Worm (Caenorhabditis elegans) whole organism, L3 larva: ENCODE data around the gene F43D2.3.

Source experiments
- ZK546.5 ChIP-seq: sonication (generic microtip); optimal IDR thresholded peaks from 2 replicates; lab custom pipeline; 2017; ENCODE audit warnings: missing biosample characterization, missing genetic modification characterization
- ama-1 ChIP-seq: fragments of 150-350 bp; optimal IDR thresholded peaks from 2 replicates; lab custom pipeline; 2018
- ceh-28 ChIP-seq: fragments of 150-350 bp; optimal IDR thresholded peaks from 2 replicates; lab custom pipeline; 2014; ENCODE audit warnings: missing biosample characterization, missing genetic modification reagents, missing genetic modification characterization
- ceh-82 ChIP-seq: fragments of 150-350 bp; optimal IDR thresholded peaks from 2 replicates; lab custom pipeline; 2014; ENCODE audit warnings: missing biosample characterization, missing genetic modification characterization
- ceh-9 ChIP-seq: sonication (generic microtip); optimal IDR thresholded peaks from 2 replicates; lab custom pipeline; 2018; ENCODE audit warnings: missing biosample characterization, missing genetic modification characterization
- egl-27 ChIP-seq: sonication (generic microtip); optimal IDR thresholded peaks from 4 replicates; lab custom pipeline; 2017; ENCODE audit warnings: missing biosample characterization, missing genetic modification reagents, missing genetic modification characterization
- egl-5 ChIP-seq: fragments of 150-350 bp; optimal IDR thresholded peaks from 2 replicates; lab custom pipeline; 2017; ENCODE audit warnings: missing biosample characterization, missing genetic modification reagents, missing genetic modification characterization, inconsistent platforms
- elt-2 ChIP-seq: sonication (generic microtip); optimal IDR thresholded peaks from 2 replicates; lab custom pipeline; 2016; ENCODE audit warnings: missing genetic modification reagents, mild to moderate bottlenecking, missing genetic modification characterization, missing compliant biosample characterization
- elt-3 ChIP-seq, 3 experiments: fragments of 150-350 bp in 1 of 3; sonication (generic microtip) in 2 of 3; optimal IDR thresholded peaks; 2 replicates in 2 of 3; 4 replicates in 1 of 3; lab custom pipeline; 2014 to 2017; ENCODE audit warnings: missing biosample characterization in 3 of 3, missing genetic modification characterization in 3 of 3
- fkh-10 ChIP-seq: sonication (generic microtip); optimal IDR thresholded peaks from 2 replicates; lab custom pipeline; 2017; ENCODE audit warnings: missing biosample characterization, missing genetic modification reagents, missing genetic modification characterization
- fkh-2 ChIP-seq: fragments of 150-350 bp; optimal IDR thresholded peaks from 2 replicates; lab custom pipeline; 2014; ENCODE audit warnings: missing biosample characterization, missing genetic modification reagents, missing genetic modification characterization
- fos-1 ChIP-seq: fragments of 150-350 bp; optimal IDR thresholded peaks from 2 replicates; lab custom pipeline; 2014; ENCODE audit warnings: missing biosample characterization, missing genetic modification characterization
- hmg-11 ChIP-seq: sonication (generic microtip); optimal IDR thresholded peaks from 2 replicates; lab custom pipeline; 2016; ENCODE audit warnings: missing genetic modification characterization, missing compliant biosample characterization
- jun-1 ChIP-seq: fragments of 150-350 bp; optimal IDR thresholded peaks from 2 replicates; lab custom pipeline; 2014; ENCODE audit warnings: missing biosample characterization, missing genetic modification reagents, missing genetic modification characterization
- lin-15B ChIP-seq: fragments of 150-350 bp; optimal IDR thresholded peaks from 2 replicates; lab custom pipeline; 2014; ENCODE audit warnings: missing biosample characterization, missing genetic modification characterization
- lin-39 ChIP-seq: fragments of 150-350 bp; optimal IDR thresholded peaks from 2 replicates; lab custom pipeline; 2018; ENCODE audit warnings: missing biosample characterization, missing genetic modification reagents, missing genetic modification characterization
- lsy-12 ChIP-seq: sonication (generic microtip); optimal IDR thresholded peaks from 2 replicates; lab custom pipeline; 2016; ENCODE audit warnings: mild to moderate bottlenecking, missing genetic modification characterization, missing compliant biosample characterization
- mdl-1 ChIP-seq: fragments of 150-350 bp; optimal IDR thresholded peaks from 2 replicates; lab custom pipeline; 2014; ENCODE audit warnings: missing biosample characterization, missing genetic modification characterization
- mml-1 ChIP-seq: fragments of 150-350 bp; sonication (generic microtip); optimal IDR thresholded peaks from 3 replicates; lab custom pipeline; 2014; ENCODE audit warnings: missing biosample characterization, missing genetic modification characterization
- nfya-1 ChIP-seq: sonication (generic microtip); optimal IDR thresholded peaks from 2 replicates; lab custom pipeline; 2017; ENCODE audit warnings: missing genetic modification characterization, mild to moderate bottlenecking, missing compliant biosample characterization, antibody characterized with exemption, moderate library complexity; ENCODE audit not compliant: insufficient read depth
- nhr-11 ChIP-seq: fragments of 150-350 bp; optimal IDR thresholded peaks from 2 replicates; lab custom pipeline; 2014; ENCODE audit warnings: missing biosample characterization, missing genetic modification characterization
- nhr-12 ChIP-seq: fragments of 150-350 bp; optimal IDR thresholded peaks from 2 replicates; lab custom pipeline; 2014; ENCODE audit warnings: missing biosample characterization, missing genetic modification characterization
- nhr-23 ChIP-seq: fragments of 150-350 bp; optimal IDR thresholded peaks from 2 replicates; lab custom pipeline; 2014; ENCODE audit warnings: missing biosample characterization, missing genetic modification reagents, missing genetic modification characterization
- nhr-237 ChIP-seq: fragments of 150-350 bp; optimal IDR thresholded peaks from 2 replicates; lab custom pipeline; 2014; ENCODE audit warnings: missing biosample characterization, missing genetic modification characterization
- nhr-25 ChIP-seq: sonication (generic microtip); optimal IDR thresholded peaks from 2 replicates; lab custom pipeline; 2017; ENCODE audit warnings: missing biosample characterization, missing genetic modification characterization
- nhr-28 ChIP-seq: fragments of 150-350 bp; optimal IDR thresholded peaks from 2 replicates; lab custom pipeline; 2014; ENCODE audit warnings: missing biosample characterization, missing genetic modification characterization
- nhr-43 ChIP-seq: sonication (generic microtip); optimal IDR thresholded peaks from 2 replicates; lab custom pipeline; 2016; ENCODE audit warnings: mild to moderate bottlenecking, missing genetic modification characterization, missing compliant biosample characterization; ENCODE audit not compliant: poor library complexity, severe bottlenecking
- nhr-67 ChIP-seq: fragments of 150-350 bp; optimal IDR thresholded peaks from 2 replicates; lab custom pipeline; 2014; ENCODE audit warnings: missing biosample characterization, missing genetic modification characterization
- nhr-77 ChIP-seq: fragments of 150-350 bp; optimal IDR thresholded peaks from 2 replicates; lab custom pipeline; 2014; ENCODE audit warnings: missing biosample characterization, missing genetic modification characterization
- pqm-1 ChIP-seq: fragments of 150-350 bp; optimal IDR thresholded peaks from 2 replicates; lab custom pipeline; 2017; ENCODE audit warnings: missing biosample characterization, missing genetic modification characterization, inconsistent platforms
- skn-1 ChIP-seq: fragments of 150-350 bp; optimal IDR thresholded peaks from 2 replicates; lab custom pipeline; 2014; ENCODE audit warnings: missing biosample characterization, missing genetic modification characterization
- snpc-4 ChIP-seq: fragments of 150-350 bp; optimal IDR thresholded peaks from 2 replicates; lab custom pipeline; 2014; ENCODE audit warnings: missing biosample characterization, missing genetic modification characterization
- tbx-2 ChIP-seq: sonication (generic microtip); optimal IDR thresholded peaks from 2 replicates; lab custom pipeline; 2016; ENCODE audit warnings: mild to moderate bottlenecking, missing genetic modification characterization, missing compliant biosample characterization
- unc-39 ChIP-seq: sonication (generic microtip); optimal IDR thresholded peaks from 4 replicates; lab custom pipeline; 2017; ENCODE audit warnings: missing biosample characterization, missing genetic modification characterization
- zag-1 ChIP-seq: fragments of 150-350 bp; optimal IDR thresholded peaks from 2 replicates; lab custom pipeline; 2014; ENCODE audit warnings: missing biosample characterization, missing genetic modification characterization

The F43D2.3 gene

ce11 chrV:14631588-14631987 lies at the start of gene F43D2.3:
TSS of gene F43D2.3 (plus strand) at chrV:14631888.
- TF ChIP-seq fos-1 (tag; lab: Kevin White, UChicago) = no peak
- TF ChIP-seq mml-1 = no peak
- TF ChIP-seq zag-1 = no peak
- no peak for TF ChIP-seq egl-27 (tag; lab: Kevin White, UChicago)
- TF ChIP-seq nhr-67 (tag; lab: Kevin White, UChicago) = no peak
- no peak for TF ChIP-seq mdl-1 (tag; lab: Kevin White, UChicago)
- TF ChIP-seq ama-1 = no peak
- TF ChIP-seq nhr-12 (tag; lab: Kevin White, UChicago) = no peak
- no peak for TF ChIP-seq nhr-237 (tag; lab: Kevin White, UChicago)
- no peak for TF ChIP-seq lsy-12 (tag; lab: Kevin White, UChicago)
- TF ChIP-seq, all 47 proteins: peak for 0

DNA sequence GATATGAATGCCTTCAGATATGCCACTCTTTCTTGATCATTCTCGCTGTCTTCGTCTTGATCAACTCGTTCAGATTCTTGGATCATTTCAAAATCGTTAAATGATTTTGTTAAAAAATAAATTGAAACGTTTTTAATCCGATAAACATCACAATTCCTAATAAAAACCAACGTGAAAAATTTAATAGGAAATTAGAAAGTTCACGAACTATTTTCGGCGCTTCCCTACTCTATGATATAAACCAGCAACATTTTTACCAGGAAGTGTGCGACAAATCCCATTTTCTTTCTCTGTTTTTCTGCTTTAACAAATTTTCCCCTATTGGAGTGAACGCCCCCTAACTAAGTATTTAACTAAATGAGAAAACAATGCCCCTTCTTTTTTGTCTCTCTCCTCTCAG lies 46.3 kb upstream of the F43D2.3 start, which contains the start of gene Y40H4A.2:
Gene Y40H4A.2 (minus strand): TSS at position 101 of the 400 bp plus-strand sequence.
- TF ChIP-seq mml-1 (no peak), fkh-10 (GFP tag; lab: Kevin White, UChicago) (no peak), nfya-1 (no peak), ZK546.5 (no peak), nhr-28 (tag; lab: Kevin White, UChicago) (no peak), unc-39 (tag; lab: Kevin White, UChicago) (no peak), ama-1 (no peak), nhr-11 (tag; lab: Kevin White, UChicago) (no peak), pqm-1 (tag; lab: Kevin White, UChicago) (no peak), nhr-43 (tag; lab: Kevin White, UChicago) (no peak), lin-15B (no peak), nhr-23 (tag; lab: Kevin White, UChicago) (no peak), tbx-2 (tag; lab: Kevin White, UChicago) (no peak), mdl-1 (tag; lab: Kevin White, UChicago) (no peak), elt-3 (tag; optimal IDR thresholded peaks at IDR 0.05; lab: Kevin White, UChicago) (no peak), jun-1 (tag; lab: Kevin White, UChicago) (no peak)

DNA sequence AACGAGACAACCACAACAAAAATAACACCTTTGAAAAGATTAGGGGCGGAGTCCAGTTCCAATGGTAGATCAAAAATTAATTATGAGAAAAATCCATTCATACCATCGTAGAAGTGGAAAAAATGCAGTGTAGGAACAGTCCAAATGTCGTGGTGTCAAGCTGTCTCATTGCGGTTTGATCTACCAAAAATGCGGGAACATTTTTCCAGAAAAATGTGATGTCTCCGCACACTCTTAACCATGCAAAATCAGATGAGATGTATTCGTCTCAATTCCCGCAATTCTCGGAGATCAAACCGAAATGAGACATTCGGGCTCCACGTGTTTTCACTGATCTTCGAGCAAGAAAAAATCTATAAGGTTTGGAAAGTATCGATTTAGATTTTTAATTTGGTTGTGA lies 37.6 kb upstream of the F43D2.3 start:
- TF ChIP-seq nhr-23 (tag; lab: Kevin White, UChicago) (no peak), elt-2 (tag; lab: Kevin White, UChicago) (no peak), nhr-77 (tag; lab: Kevin White, UChicago) (no peak), ceh-82 (tag; lab: Kevin White, UChicago) (no peak), fkh-2 (tag; lab: Kevin White, UChicago) (no peak)

- TF ChIP-seq elt-2 (tag; lab: Kevin White, UChicago) (peak; percentile 3), lin-15B (no peak)
These were observed 36.7 kb upstream of the F43D2.3 start for ce11 chrV:14594943-14595342.

DNA sequence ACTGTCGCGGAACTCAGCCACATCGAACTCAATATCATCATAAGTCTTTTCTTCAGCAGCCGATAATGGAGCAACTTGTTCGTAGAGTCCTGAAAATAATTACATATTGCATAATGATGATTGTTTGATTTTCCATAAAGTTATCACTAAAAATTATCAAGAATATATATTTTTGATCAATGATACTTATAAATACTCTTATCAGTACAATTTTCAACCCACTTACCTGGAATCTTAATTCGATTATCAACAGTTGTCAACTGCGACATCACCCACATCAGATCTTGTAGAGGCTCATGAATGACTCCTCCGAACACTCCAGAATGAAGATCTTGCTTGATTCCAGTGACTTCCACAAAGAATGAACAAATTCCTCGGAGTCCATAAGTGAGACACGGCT lies 35.7 kb upstream of the F43D2.3 start:
- TF ChIP-seq elt-2 (tag; lab: Kevin White, UChicago) (peak; percentile 72), fos-1 (tag; lab: Kevin White, UChicago) (no peak)
- TF ChIP-seq, all 47 proteins: peak for 1

- peak; percentile 24 for TF ChIP-seq pqm-1 (tag; lab: Kevin White, UChicago)
- peak; percentile 68 for TF ChIP-seq elt-2 (tag; lab: Kevin White, UChicago)
- TF ChIP-seq nhr-67 (tag; lab: Kevin White, UChicago) = no peak
These were observed 34.5 kb upstream of the F43D2.3 start, which contains the start of gene pes-9 for ce11 chrV:14597005-14597680. TSS of gene pes-9 (minus strand) at chrV:14597034.

DNA sequence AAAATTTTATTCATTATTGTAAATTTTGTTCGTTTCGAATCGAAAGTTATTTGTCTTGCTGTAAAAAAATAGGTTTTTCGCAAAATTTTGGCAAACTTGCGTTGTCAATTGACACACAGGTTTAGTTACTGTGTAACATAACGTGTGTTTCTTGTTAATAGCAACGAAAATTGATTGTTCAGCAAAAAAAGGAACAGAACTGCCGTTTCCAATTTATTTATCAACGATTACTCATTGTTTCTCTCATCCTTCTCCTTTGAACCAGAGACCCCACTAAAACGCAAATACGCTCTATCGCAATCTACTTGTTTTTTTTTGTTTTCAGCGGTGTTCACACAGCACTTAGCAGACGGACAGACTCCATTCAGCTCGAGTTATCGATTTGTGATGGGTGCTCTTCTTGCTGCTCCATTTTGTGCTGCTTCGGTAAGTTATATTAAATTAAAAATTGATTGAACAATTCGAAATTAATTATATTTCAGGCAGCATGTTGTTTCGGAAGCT lies 34.0 kb upstream of the F43D2.3 start, which contains the start of gene R11H6.2:
Gene R11H6.2 (plus strand): TSS at position 326 of the 504 bp plus-strand sequence.
- TF ChIP-seq nfya-1 (peak; percentile 44), lin-39 (peak; percentile 31), ceh-28 (tag; lab: Kevin White, UChicago) (no peak), egl-5 (peak; percentile 5), skn-1 (tag; lab: Kevin White, UChicago) (no peak), nhr-25 (tag; lab: Kevin White, UChicago) (peak; percentile 37), lin-15B (peak; percentile 65), hmg-11 (tag; lab: Kevin White, UChicago) (peak; percentile 44), pqm-1 (tag; lab: Kevin White, UChicago) (peak; percentile 16), ceh-9 (tag; lab: Kevin White, UChicago) (no peak), snpc-4 (tag; lab: Kevin White, UChicago) (peak; percentile 51), elt-2 (tag; lab: Kevin White, UChicago) (peak; percentile 16)
